Fruit fly (Drosophila melanogaster) whole organism, embryonic: ENCODE data around the gene janA.
A peak's percentile ranks its signal among the peaks of the same experiment; 100 is the strongest.

Experiments used
- ATbp ChIP-seq: fragments of 200-800 bp; sonication (Bioruptor generic); optimal IDR thresholded peaks from 2 replicates; lab custom pipeline; 2017; ENCODE audit warnings: missing biosample characterization, mild to moderate bottlenecking, missing genetic modification characterization, missing genetic modification reagents
- BtbVII ChIP-seq: fragments of 200-800 bp; sonication (Bioruptor generic); optimal IDR thresholded peaks from 3 replicates; lab custom pipeline; 2017; ENCODE audit warnings: missing biosample characterization, mild to moderate bottlenecking, missing genetic modification characterization
- CG10979 ChIP-seq: fragments of 200-800 bp; sonication (Bioruptor generic); optimal IDR thresholded peaks from 2 replicates; lab custom pipeline; 2018; ENCODE audit warnings: missing biosample characterization, mild to moderate bottlenecking, missing genetic modification characterization, moderate library complexity
- CG11560 ChIP-seq: fragments of 200-800 bp; sonication (Bioruptor generic); IDR thresholded peaks from 3 replicates; pipeline ENCODE4 v1.3.6; 2022; ENCODE audit warnings: missing biosample characterization, missing genetic modification characterization
- CG11696 ChIP-seq: fragments of 200-800 bp; sonication (Bioruptor generic); IDR thresholded peaks from 2 replicates; pipeline ENCODE4 v1.3.6; 2022; ENCODE audit warnings: missing biosample characterization, missing genetic modification characterization
- CG13123 ChIP-seq: fragments of 200-800 bp; sonication (Bioruptor generic); optimal IDR thresholded peaks from 2 replicates; lab custom pipeline; 2016; ENCODE audit warnings: missing biosample characterization, missing genetic modification characterization
- CG14441 ChIP-seq: fragments of 200-800 bp; sonication (Bioruptor generic); IDR thresholded peaks from 2 replicates; pipeline ENCODE4 v1.3.6; 2022; ENCODE audit warnings: missing biosample characterization, missing genetic modification characterization
- CG1603 ChIP-seq: fragments of 200-800 bp; sonication (Bioruptor generic); optimal IDR thresholded peaks from 2 replicates; lab custom pipeline; 2019; ENCODE audit warnings: missing biosample characterization, mild to moderate bottlenecking, missing genetic modification characterization, moderate library complexity
- CG16779 ChIP-seq: fragments of 200-800 bp; sonication (Bioruptor generic); IDR thresholded peaks from 2 replicates; pipeline ENCODE4 v1.3.6; 2022; ENCODE audit warnings: missing biosample characterization, missing genetic modification characterization
- CG16863 ChIP-seq: fragments of 200-800 bp; sonication (Bioruptor generic); optimal IDR thresholded peaks from 3 replicates; lab custom pipeline; 2016; ENCODE audit warnings: missing biosample characterization, missing genetic modification characterization
- CG17359 ChIP-seq: fragments of 200-800 bp; sonication (Bioruptor generic); optimal IDR thresholded peaks from 3 replicates; lab custom pipeline; 2018; ENCODE audit warnings: missing biosample characterization, mild to moderate bottlenecking, missing genetic modification characterization, moderate library complexity
- CG2116 ChIP-seq: fragments of 200-800 bp; sonication (Bioruptor generic); optimal IDR thresholded peaks from 3 replicates; lab custom pipeline; 2018; ENCODE audit warnings: missing biosample characterization, mild to moderate bottlenecking, missing genetic modification characterization
- CG30403 ChIP-seq: fragments of 200-800 bp; sonication (Bioruptor generic); optimal IDR thresholded peaks from 3 replicates; lab custom pipeline; 2016; ENCODE audit warnings: missing biosample characterization, missing genetic modification characterization
- CG3065 ChIP-seq: fragments of 200-800 bp; sonication (Bioruptor generic); optimal IDR thresholded peaks from 2 replicates; lab custom pipeline; 2016; ENCODE audit warnings: missing biosample characterization, missing genetic modification characterization
- CG3163 ChIP-seq: fragments of 200-800 bp; sonication (Bioruptor generic); optimal IDR thresholded peaks from 3 replicates; lab custom pipeline; 2016; ENCODE audit warnings: missing biosample characterization, missing genetic modification characterization
- CG34376 ChIP-seq: fragments of 200-800 bp; sonication (Bioruptor generic); optimal IDR thresholded peaks from 2 replicates; lab custom pipeline; 2018; ENCODE audit warnings: missing biosample characterization, mild to moderate bottlenecking, missing genetic modification characterization
- CG3847 ChIP-seq: fragments of 200-800 bp; sonication (Bioruptor generic); IDR thresholded peaks from 2 replicates; pipeline ENCODE4 v1.3.6; 2022; ENCODE audit warnings: missing biosample characterization, missing genetic modification characterization
- CG4424 ChIP-seq: fragments of 200-800 bp; sonication (Bioruptor generic); optimal IDR thresholded peaks from 3 replicates; lab custom pipeline; 2016; ENCODE audit warnings: missing biosample characterization, missing genetic modification characterization
- CG4617 ChIP-seq: fragments of 200-800 bp; sonication (Bioruptor generic); optimal IDR thresholded peaks from 3 replicates; lab custom pipeline; 2016; ENCODE audit warnings: missing biosample characterization, missing genetic modification characterization, borderline replicate concordance
- CG4854 ChIP-seq: fragments of 200-800 bp; sonication (Bioruptor generic); optimal IDR thresholded peaks from 2 replicates; lab custom pipeline; 2016; ENCODE audit warnings: missing biosample characterization, missing genetic modification characterization, inconsistent platforms
- CG5180 ChIP-seq: fragments of 200-800 bp; sonication (Bioruptor generic); optimal IDR thresholded peaks from 3 replicates; lab custom pipeline; 2017; ENCODE audit warnings: missing biosample characterization, missing genetic modification characterization, mild to moderate bottlenecking, moderate library complexity, missing genetic modification reagents
- CG6272 ChIP-seq: fragments of 200-800 bp; sonication (Bioruptor generic); IDR thresholded peaks from 2 replicates; pipeline ENCODE4 v1.3.6; 2022; ENCODE audit warnings: missing biosample characterization, missing genetic modification characterization
- CG9215 ChIP-seq: fragments of 200-800 bp; sonication (Bioruptor generic); IDR thresholded peaks from 2 replicates; pipeline ENCODE4 v1.3.6; 2022; ENCODE audit warnings: missing biosample characterization, missing genetic modification characterization
- CG9876 ChIP-seq: fragments of 200-800 bp; sonication (Bioruptor generic); optimal IDR thresholded peaks from 2 replicates; lab custom pipeline; 2016; ENCODE audit warnings: missing biosample characterization, missing genetic modification characterization
- D19A ChIP-seq: fragments of 200-800 bp; optimal IDR thresholded peaks from 3 replicates; lab custom pipeline; 2019; ENCODE audit warnings: missing biosample characterization, mild to moderate bottlenecking, missing genetic modification characterization, moderate library complexity
- Deaf1 ChIP-seq: fragments of 200-800 bp; optimal IDR thresholded peaks from 3 replicates; lab custom pipeline; 2019; ENCODE audit warnings: missing biosample characterization, mild to moderate bottlenecking, missing genetic modification characterization, moderate library complexity
- Drgx ChIP-seq: fragments of 200-800 bp; sonication (Bioruptor generic); IDR thresholded peaks from 2 replicates; pipeline ENCODE4 v1.3.6; 2022; ENCODE audit warnings: missing biosample characterization, missing genetic modification characterization
- Eip74EF ChIP-seq, 2 experiments: fragments of 200-800 bp in 1 of 2; fragments of >200 bp in 1 of 2; sonication (Bioruptor generic) in 1 of 2; optimal IDR thresholded peaks; 2 replicates each; lab custom pipeline; 2017 to 2019; ENCODE audit warnings: missing biosample characterization in 2 of 2, missing genetic modification characterization in 2 of 2, mild to moderate bottlenecking in 1 of 2, moderate library complexity in 1 of 2
- GATAe ChIP-seq: fragments of 200-800 bp; sonication (Bioruptor generic); conservative IDR thresholded peaks from 2 replicates; pipeline ENCODE4 v1.3.6; 2022; ENCODE audit warnings: missing biosample characterization, missing genetic modification characterization
- Hey ChIP-seq: fragments of 200-800 bp; sonication (Bioruptor generic); optimal IDR thresholded peaks from 3 replicates; lab custom pipeline; 2018; ENCODE audit warnings: missing biosample characterization, mild to moderate bottlenecking, missing genetic modification characterization
- Max ChIP-seq: fragments of 200-800 bp; sonication (Bioruptor generic); optimal IDR thresholded peaks from 2 replicates; lab custom pipeline; 2016; ENCODE audit warnings: missing biosample characterization, mild to moderate bottlenecking, missing genetic modification characterization
- Med ChIP-seq: fragments of 200-800 bp; sonication (Bioruptor generic); peaks from one replicate; lab custom pipeline; 2016; ENCODE audit warnings: missing biosample characterization, missing genetic modification characterization, mild to moderate bottlenecking, inconsistent platforms, moderate library complexity
- NK7.1 ChIP-seq: fragments of 200-800 bp; sonication (Bioruptor generic); optimal IDR thresholded peaks from 3 replicates; lab custom pipeline; 2016; ENCODE audit warnings: missing biosample characterization, missing genetic modification characterization
- Nf-YC ChIP-seq: fragments of 200-800 bp; optimal IDR thresholded peaks from 3 replicates; lab custom pipeline; 2019; ENCODE audit warnings: missing biosample characterization, mild to moderate bottlenecking, missing genetic modification characterization, moderate library complexity
- Sin3A ChIP-seq: fragments of >200 bp; optimal IDR thresholded peaks from 2 replicates; lab custom pipeline; 2018
- Trl ChIP-seq, 3 experiments: fragments of >200 bp in 2 of 3; fragments of 200-800 bp in 1 of 3; sonication (Bioruptor generic) in 1 of 3; optimal IDR thresholded peaks; 2 replicates in 1 of 3; 3 replicates in 2 of 3; lab custom pipeline; 2016 to 2017; ENCODE audit warnings: missing biosample characterization in 1 of 3, missing genetic modification characterization in 1 of 3
- exex ChIP-seq: fragments of 200-800 bp; sonication (Bioruptor generic); optimal IDR thresholded peaks from 4 replicates; lab custom pipeline; 2018; ENCODE audit warnings: missing biosample characterization, mild to moderate bottlenecking, missing genetic modification characterization, moderate library complexity
- ham ChIP-seq: fragments of 200-800 bp; sonication (Bioruptor generic); IDR thresholded peaks from 2 replicates; pipeline ENCODE4 v1.3.6; 2022; ENCODE audit warnings: missing biosample characterization, missing genetic modification characterization
- ind ChIP-seq: fragments of 200-800 bp; sonication (Bioruptor generic); optimal IDR thresholded peaks from 3 replicates; lab custom pipeline; 2016; ENCODE audit warnings: missing biosample characterization, missing genetic modification characterization
- nmo ChIP-seq: fragments of 200-800 bp; sonication (Bioruptor generic); optimal IDR thresholded peaks from 2 replicates; lab custom pipeline; 2018; ENCODE audit warnings: missing biosample characterization, mild to moderate bottlenecking, missing genetic modification characterization, moderate library complexity
- onecut ChIP-seq: fragments of 200-800 bp; sonication (Bioruptor generic); IDR thresholded peaks from 2 replicates; pipeline ENCODE4 v1.3.6; 2022; ENCODE audit warnings: missing biosample characterization, missing genetic modification characterization
- psq ChIP-seq: fragments of 200-800 bp; sonication (Bioruptor generic); optimal IDR thresholded peaks from 2 replicates; lab custom pipeline; 2017; ENCODE audit warnings: missing biosample characterization, missing genetic modification characterization
- salm ChIP-seq: fragments of 200-800 bp; sonication (Bioruptor generic); optimal IDR thresholded peaks from 2 replicates; lab custom pipeline; 2018; ENCODE audit warnings: missing biosample characterization, mild to moderate bottlenecking, missing genetic modification characterization
- sens ChIP-seq: fragments of 200-800 bp; sonication (Bioruptor generic); peaks from one replicate; lab custom pipeline; 2016; ENCODE audit warnings: missing biosample characterization, missing genetic modification characterization
- sens-2 ChIP-seq: fragments of 200-800 bp; sonication (Bioruptor generic); IDR thresholded peaks from 2 replicates; pipeline ENCODE4 v1.3.6; 2022; ENCODE audit warnings: missing biosample characterization, missing genetic modification characterization
- shn ChIP-seq: fragments of 200-800 bp; sonication (Bioruptor generic); optimal IDR thresholded peaks from 3 replicates; lab custom pipeline; 2016; ENCODE audit warnings: missing biosample characterization, missing genetic modification characterization
- sim ChIP-seq: fragments of 200-800 bp; sonication (Bioruptor generic); IDR thresholded peaks from 2 replicates; pipeline ENCODE4 v1.3.6; 2022; ENCODE audit warnings: missing biosample characterization, missing genetic modification characterization
- sima ChIP-seq: fragments of 200-800 bp; sonication (Bioruptor generic); optimal IDR thresholded peaks from 2 replicates; lab custom pipeline; 2016; ENCODE audit warnings: missing biosample characterization, missing genetic modification characterization
- stc ChIP-seq: fragments of 200-800 bp; sonication (Bioruptor generic); IDR thresholded peaks from 2 replicates; pipeline ENCODE4 v1.3.6; 2022; ENCODE audit warnings: missing biosample characterization, missing genetic modification characterization
- vvl ChIP-seq: fragments of 200-800 bp; sonication (Bioruptor generic); IDR thresholded peaks from 2 replicates; pipeline ENCODE4 v1.3.6; 2022; ENCODE audit warnings: missing biosample characterization, missing genetic modification characterization
- zfh1 ChIP-seq: fragments of 200-800 bp; sonication (Bioruptor generic); IDR thresholded peaks from 3 replicates; pipeline ENCODE4 v1.3.6; 2022; ENCODE audit warnings: missing biosample characterization, missing genetic modification characterization

Gene janA

dm6 chr3R:30062543-30062942 is 23.2 kb upstream of the janA start (continued):
- no peak for TF ChIP-seq CG6272
- no peak for TF ChIP-seq Nf-YC (tag; lab: Kevin White, UChicago)
- peak; percentile 30 for TF ChIP-seq Med (GFP tag; lab: Kevin White, UChicago)
- peak; percentile 28 for TF ChIP-seq Hey
- no peak for TF ChIP-seq stc (GFP tag; lab: Robert Waterston, UW)
- no peak for TF ChIP-seq onecut (GFP tag; lab: Robert Waterston, UW)
- TF ChIP-seq shn (GFP tag; lab: Kevin White, UChicago), result no peak
- peak in 1 of 2 experiments; percentile 24 for TF ChIP-seq Trl (optimal IDR thresholded peaks at IDR 0.05; lab: Kevin White, UChicago)
- TF ChIP-seq Trl (GFP tag; optimal IDR thresholded peaks at IDR 0.05; lab: Kevin White, UChicago), result no peak
- TF ChIP-seq exex, result peak; percentile 95
- peak; percentile 18 for TF ChIP-seq BtbVII (GFP tag; lab: Kevin White, UChicago)
- no peak for TF ChIP-seq Deaf1 (tag; lab: Kevin White, UChicago)
- peak; percentile 94 for TF ChIP-seq GATAe

dm6 chr3R:30061980-30062379 is 22.6 kb upstream of the janA start:
- TF ChIP-seq salm (tag; lab: Kevin White, UChicago) (no peak), nmo (GFP tag; lab: Kevin White, UChicago) (no peak), ham (GFP tag; lab: Robert Waterston, UW) (no peak), ind (no peak), CG4854 (no peak), CG17359 (tag; lab: Kevin White, UChicago) (no peak), psq (no peak), ATbp (GFP tag; lab: Kevin White, UChicago) (no peak), CG2116 (GFP tag; lab: Kevin White, UChicago) (no peak), D19A (no peak), CG4617 (no peak), Sin3A (lab: Kevin White, UChicago) (no peak), exex (no peak), vvl (GFP tag; lab: Robert Waterston, UW) (no peak), sens-2 (GFP tag; lab: Robert Waterston, UW) (0 out of 2 replicates have a peak, but pooled peaks have one; percentile 31), sima (GFP tag; lab: Kevin White, UChicago) (no peak), CG11560 (tag; lab: Robert Waterston, UW) (no peak), CG11696 (GFP tag; lab: Robert Waterston, UW) (no peak), CG5180 (peak; percentile 28), zfh1 (GFP tag; lab: Robert Waterston, UW) (no peak), CG9876 (GFP tag; lab: Kevin White, UChicago) (no peak), CG16863 (GFP tag; lab: Kevin White, UChicago) (no peak), CG14441 (GFP tag; lab: Robert Waterston, UW) (no peak), CG3163 (GFP tag; lab: Kevin White, UChicago) (no peak), CG13123 (no peak), sim (GFP tag; lab: Robert Waterston, UW) (no peak), CG4424 (GFP tag; lab: Kevin White, UChicago) (no peak), CG1603 (tag; lab: Kevin White, UChicago) (no peak), Max (GFP tag; lab: Kevin White, UChicago) (no peak), Drgx (GFP tag; lab: Robert Waterston, UW) (no peak), sens (peak; percentile 16), Med (GFP tag; lab: Kevin White, UChicago) (peak; percentile 73), CG30403 (GFP tag; lab: Kevin White, UChicago) (no peak), NK7.1 (GFP tag; lab: Kevin White, UChicago) (no peak), CG3847 (GFP tag; lab: Robert Waterston, UW) (no peak), CG3065 (no peak), CG16779 (GFP tag; lab: Robert Waterston, UW) (no peak), Eip74EF (GFP tag; optimal IDR thresholded peaks at IDR 0.05; lab: Kevin White, UChicago) (peak in 1 of 2 experiments; percentile 4), CG9215 (GFP tag; lab: Robert Waterston, UW) (no peak), CG34376 (GFP tag; lab: Kevin White, UChicago) (peak; percentile 24), CG10979 (tag; lab: Kevin White, UChicago) (no peak)
